Fruit fly (Drosophila melanogaster) whole organism, embryonic: ENCODE results near the gene CG32280.
A peak's percentile ranks its signal among the peaks of the same experiment; 100 is the strongest.

Experiments
- CG13287 ChIP-seq: fragments of 200-800 bp; sonication (Bioruptor generic); IDR thresholded peaks from 2 replicates; pipeline ENCODE4 v1.3.6; 2022; ENCODE audit warnings: missing biosample characterization, missing genetic modification characterization; ENCODE audit not compliant: partially characterized antibody
- CG17612 ChIP-seq: fragments of 200-800 bp; sonication (Bioruptor generic); IDR thresholded peaks from 2 replicates; pipeline ENCODE4 v1.3.6; 2022; ENCODE audit warnings: missing biosample characterization, missing genetic modification characterization
- Gsc ChIP-seq: fragments of 200-800 bp; sonication (Bioruptor generic); IDR thresholded peaks from 2 replicates; pipeline ENCODE4 v1.3.6; 2022; ENCODE audit warnings: missing biosample characterization, missing genetic modification characterization
- Jarid2 ChIP-seq: fragments of 200-800 bp; sonication (Bioruptor generic); optimal IDR thresholded peaks from 3 replicates; lab custom pipeline; 2017; ENCODE audit warnings: mild to moderate bottlenecking, missing biosample characterization, missing genetic modification reagents, missing genetic modification characterization
- caup ChIP-seq: fragments of 200-800 bp; sonication (Bioruptor generic); optimal IDR thresholded peaks from 3 replicates; lab custom pipeline; 2017; ENCODE audit warnings: missing biosample characterization, mild to moderate bottlenecking, missing genetic modification characterization, moderate library complexity; ENCODE audit not compliant: severe bottlenecking
- pzg ChIP-seq: fragments of 200-800 bp; sonication (Bioruptor generic); optimal IDR thresholded peaks from 3 replicates; lab custom pipeline; 2018; ENCODE audit warnings: missing biosample characterization, mild to moderate bottlenecking, missing genetic modification characterization, moderate library complexity
- row ChIP-seq: fragments of 200-800 bp; sonication (Bioruptor generic); IDR thresholded peaks from 3 replicates; pipeline ENCODE4 v1.3.6; 2022; ENCODE audit warnings: missing biosample characterization, missing genetic modification characterization
- sens ChIP-seq: fragments of 200-800 bp; sonication (Bioruptor generic); peaks from one replicate; lab custom pipeline; 2016; ENCODE audit warnings: missing biosample characterization, missing genetic modification characterization

dm6 chr3L:3121769-3122432 lies 43.1 kb upstream of the CG32280 start:
- TF ChIP-seq pzg (GFP tag; lab: Kevin White, UChicago) (no peak), row (no peak), Gsc (no peak), caup (GFP tag; lab: Kevin White, UChicago) (no peak), CG13287 (GFP tag; lab: Robert Waterston, UW) (no peak; the same call in 1 of the 2 replicates), sens (peak; percentile 43), CG17612 (GFP tag; lab: Robert Waterston, UW) (no peak), Jarid2 (GFP tag; lab: Kevin White, UChicago) (no peak)
